Worm (Caenorhabditis elegans) whole organism, midembryonic: ENCODE measurements around the gene degl-2.

ENCODE experiments used
- T22C8.4 ChIP-seq: fragments of 200-800 bp; sonication (Bioruptor generic); IDR thresholded peaks from 2 replicates; pipeline ENCODE4 v1.3.6; 2022; ENCODE audit warnings: missing genetic modification characterization, missing compliant biosample characterization
- cog-1 ChIP-seq: sonication (generic microtip); optimal IDR thresholded peaks from 2 replicates; lab custom pipeline; 2016; ENCODE audit warnings: missing genetic modification characterization, missing compliant biosample characterization
- flt-1 ChIP-seq: fragments of 200-800 bp; sonication (Bioruptor generic); IDR thresholded peaks from 2 replicates; pipeline ENCODE4 v1.3.6; 2022; ENCODE audit warnings: missing genetic modification characterization, missing compliant biosample characterization
- med-1 ChIP-seq: sonication (generic microtip); optimal IDR thresholded peaks from 2 replicates; lab custom pipeline; 2017; ENCODE audit warnings: missing genetic modification characterization, mild to moderate bottlenecking, missing compliant biosample characterization, antibody characterized with exemption, missing genetic modification reagents; ENCODE audit not compliant: insufficient read depth
- ref-1 ChIP-seq: fragments of 200-800 bp; sonication (Bioruptor generic); conservative IDR thresholded peaks from 2 replicates; pipeline ENCODE4 v1.3.6; 2022; ENCODE audit warnings: missing genetic modification reagents, missing genetic modification characterization, missing compliant biosample characterization
- tab-1 ChIP-seq: fragments of 200-800 bp; sonication (Bioruptor generic); IDR thresholded peaks from 2 replicates; pipeline ENCODE4 v1.3.6; 2022; ENCODE audit warnings: missing genetic modification characterization, missing compliant biosample characterization
- ztf-23 ChIP-seq: fragments of 200-800 bp; sonication (Bioruptor generic); IDR thresholded peaks from 2 replicates; pipeline ENCODE4 v1.3.6; 2022; ENCODE audit warnings: missing genetic modification reagents, missing genetic modification characterization, missing compliant biosample characterization
- ztf-29 ChIP-seq: fragments of 200-800 bp; sonication (Bioruptor generic); IDR thresholded peaks from 2 replicates; pipeline ENCODE4 v1.3.6; 2022; ENCODE audit warnings: missing genetic modification reagents, missing genetic modification characterization, missing compliant biosample characterization

ce11 chrIV:9672434-9672833 lies 29.1 kb downstream of the degl-2 start:
- no peak for TF ChIP-seq ref-1 (GFP tag; lab: Robert Waterston, UW)
- TF ChIP-seq T22C8.4 (GFP tag; lab: Robert Waterston, UW), result no peak
- no peak for TF ChIP-seq med-1
- TF ChIP-seq ztf-23 (GFP tag; lab: Robert Waterston, UW), result no peak
- TF ChIP-seq ztf-29 (GFP tag; lab: Robert Waterston, UW), result no peak
- no peak for TF ChIP-seq flt-1
- TF ChIP-seq cog-1 (tag; lab: Kevin White, UChicago), result no peak
- TF ChIP-seq tab-1 (GFP tag; lab: Robert Waterston, UW), result no peak
